Fruit fly (Drosophila melanogaster): Measurements from ENCODE around the gene Lcp65Ab1.
"Not testable (repeated sequence)": the region's sequence is repeated elsewhere in the genome, so short reads cannot be mapped to it uniquely, and the experiment has no call there.

The Lcp65Ab1 gene

DNA sequence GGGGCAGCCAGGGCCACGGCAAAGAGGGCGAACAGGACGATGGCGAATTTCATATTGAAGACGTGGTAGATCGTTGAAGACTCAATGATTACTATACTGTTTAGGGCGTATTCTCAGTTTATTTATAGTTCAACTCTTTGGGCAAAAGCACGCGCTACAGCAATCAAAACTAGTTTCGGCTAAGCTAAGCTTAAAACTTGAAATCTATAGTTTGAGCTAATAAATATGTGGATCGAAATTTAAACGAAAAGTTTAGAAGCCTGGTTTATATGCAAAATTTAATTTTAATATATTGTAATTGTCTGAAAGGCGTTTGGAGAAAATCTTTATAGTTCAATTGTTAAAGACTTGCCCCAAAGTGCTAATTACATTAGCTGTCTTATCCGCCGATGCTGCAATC, 1.5 kb upstream of the Lcp65Ab1 start, which contains the start of gene Cpr65Ax1:
Cpr65Ax1 (minus strand) TSS at position 101 of the 400 bp plus-strand sequence.
- TF ChIP-seq Ets98B (GFP tag; IDR thresholded peaks at IDR 0.05); CG8301 (tag; optimal IDR thresholded peaks at IDR 0.05); CG32121 (GFP tag; IDR thresholded peaks at IDR 0.05): not testable (repeated sequence)

DNA sequence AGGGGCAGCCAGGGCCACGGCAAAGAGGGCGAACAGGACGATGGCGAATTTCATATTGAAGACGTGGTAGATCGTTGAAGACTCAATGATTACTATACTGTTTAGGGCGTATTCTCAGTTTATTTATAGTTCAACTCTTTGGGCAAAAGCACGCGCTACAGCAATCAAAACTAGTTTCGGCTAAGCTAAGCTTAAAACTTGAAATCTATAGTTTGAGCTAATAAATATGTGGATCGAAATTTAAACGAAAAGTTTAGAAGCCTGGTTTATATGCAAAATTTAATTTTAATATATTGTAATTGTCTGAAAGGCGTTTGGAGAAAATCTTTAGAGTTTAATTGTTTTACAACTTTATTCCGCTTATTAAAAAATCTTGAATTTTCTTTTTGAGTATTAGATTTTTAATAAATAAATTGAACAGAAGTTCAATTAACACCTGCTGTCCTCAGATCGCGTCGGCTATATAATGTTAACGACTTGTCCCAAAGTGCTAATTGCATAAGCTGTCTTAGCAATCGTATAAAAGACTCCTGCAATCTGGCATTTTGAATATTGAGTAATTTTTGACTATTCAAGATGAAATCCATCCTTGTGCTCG, 1.5 kb downstream of the Lcp65Ab1 start, which contains the start of the genes Cpr65Ax2 and Lcp65Aa:
Cpr65Ax2 (minus strand) TSS at position 101 of the 598 bp plus-strand sequence.
Lcp65Aa (plus strand) TSS at position 548 of the 598 bp plus-strand sequence.
- not testable (repeated sequence) for TF ChIP-seq CG14655 (GFP tag; optimal IDR thresholded peaks at IDR 0.05); CG17806 (tag; optimal IDR thresholded peaks at IDR 0.05); CG8159 (tag; optimal IDR thresholded peaks at IDR 0.05)

DNA sequence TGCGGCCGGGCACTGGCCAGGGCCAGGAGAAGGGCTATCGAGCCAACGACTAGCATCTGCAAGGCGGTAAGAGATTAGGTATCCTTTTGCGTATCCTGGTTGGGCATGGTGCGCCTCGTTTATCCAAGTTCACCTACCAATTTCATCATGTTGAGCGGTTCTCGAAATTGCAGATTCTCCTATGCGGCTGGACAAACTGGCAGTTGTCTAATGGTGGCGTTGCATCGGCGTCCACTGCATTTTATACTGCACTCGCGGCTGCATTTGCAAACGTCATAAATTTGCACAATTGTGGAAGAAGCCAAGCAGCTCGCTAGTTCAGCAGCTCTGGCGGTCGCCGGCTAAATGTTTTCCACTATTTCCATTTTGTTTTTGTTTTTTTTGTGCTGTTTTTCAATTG, 3.2 kb downstream of the Lcp65Ab1 start, which contains the start of gene Acp65Aa:
Acp65Aa (minus strand) TSS at position 215 of the 400 bp plus-strand sequence.
- TF ChIP-seq CG12605 (GFP tag; IDR thresholded peaks at IDR 0.05) (no peak), D1 (tag; optimal IDR thresholded peaks at IDR 0.05) (no peak), CG13204 (GFP tag; optimal IDR thresholded peaks at IDR 0.05) (no peak), rn (GFP tag; IDR thresholded peaks at IDR 0.05) (no peak), CG8159 (tag; optimal IDR thresholded peaks at IDR 0.05) (no peak), Pif1B (GFP tag; optimal IDR thresholded peaks at IDR 0.05) (no peak), Pif1A (GFP tag; optimal IDR thresholded peaks at IDR 0.05) (no peak), CG8301 (tag; optimal IDR thresholded peaks at IDR 0.05) (no peak), gl (tag; optimal IDR thresholded peaks at IDR 0.05) (no peak), Ets98B (GFP tag; IDR thresholded peaks at IDR 0.05) (no peak)

DNA sequence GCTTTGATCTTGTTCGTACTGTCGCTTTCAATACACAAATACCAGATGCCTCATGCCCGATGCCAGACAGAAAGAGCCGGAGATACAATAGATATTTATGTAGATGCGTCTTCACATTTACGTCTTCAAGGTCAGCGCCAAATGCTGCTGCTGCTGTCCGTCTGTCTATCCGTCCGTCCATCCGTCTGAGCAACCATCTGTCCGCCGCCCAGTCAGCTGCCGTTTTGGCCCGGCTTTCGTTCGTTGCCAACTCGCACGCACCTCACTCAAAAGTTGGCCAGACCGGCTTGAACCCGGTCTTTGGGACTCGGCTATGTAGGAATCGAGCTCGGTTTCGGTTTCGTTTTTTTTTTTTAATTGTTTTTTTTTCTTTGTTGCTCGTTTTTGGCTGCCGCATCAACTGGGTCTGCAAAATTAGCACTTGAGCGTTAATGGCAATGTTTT, 5.6 kb downstream of the Lcp65Ab1 start:
- 0 out of 3 replicates have a peak, but pooled peaks have one; percentile 42 for TF ChIP-seq fd96Ca (GFP tag; IDR thresholded peaks at IDR 0.05)
- TF ChIP-seq CG9948 (tag; optimal IDR thresholded peaks at IDR 0.05): no peak
- peak; percentile 77 for TF ChIP-seq CG4496 (GFP tag; IDR thresholded peaks at IDR 0.05)
- TF ChIP-seq Pif1A (GFP tag; optimal IDR thresholded peaks at IDR 0.05): peak; percentile 81
- TF ChIP-seq EcR (GFP tag; optimal IDR thresholded peaks at IDR 0.05): peak; percentile 73
- TF ChIP-seq Pif1B (GFP tag; optimal IDR thresholded peaks at IDR 0.05): peak; percentile 71
- TF ChIP-seq CG13204 (GFP tag; optimal IDR thresholded peaks at IDR 0.05): peak; percentile 89
- peak; percentile 35 for TF ChIP-seq CG17806 (tag; optimal IDR thresholded peaks at IDR 0.05)
- TF ChIP-seq CG8159 (tag; optimal IDR thresholded peaks at IDR 0.05): peak; percentile 42
- TF ChIP-seq CG10348 (GFP tag; IDR thresholded peaks at IDR 0.05): no peak
- TF ChIP-seq gl (tag; optimal IDR thresholded peaks at IDR 0.05): peak; percentile 68
- TF ChIP-seq rn (GFP tag; IDR thresholded peaks at IDR 0.05): no peak
- TF ChIP-seq CG32121 (GFP tag; IDR thresholded peaks at IDR 0.05): peak; percentile 37; the same call in 1 of the 2 replicates
- TF ChIP-seq Ets98B (GFP tag; IDR thresholded peaks at IDR 0.05): peak; percentile 61; the same call in 1 of the 2 replicates
- TF ChIP-seq CG8301 (tag; optimal IDR thresholded peaks at IDR 0.05): no peak
- no peak for TF ChIP-seq CG14655 (GFP tag; optimal IDR thresholded peaks at IDR 0.05)
- TF ChIP-seq Snoo (tag; optimal IDR thresholded peaks at IDR 0.05): peak; percentile 43
- TF ChIP-seq D1 (tag; optimal IDR thresholded peaks at IDR 0.05): no peak
- peak; percentile 91 for TF ChIP-seq CG12605 (GFP tag; IDR thresholded peaks at IDR 0.05)
- peak; percentile 65 for TF ChIP-seq CG15710 (tag; optimal IDR thresholded peaks at IDR 0.05)
- TF ChIP-seq CG34367 (tag; optimal IDR thresholded peaks at IDR 0.05): peak; percentile 59

DNA sequence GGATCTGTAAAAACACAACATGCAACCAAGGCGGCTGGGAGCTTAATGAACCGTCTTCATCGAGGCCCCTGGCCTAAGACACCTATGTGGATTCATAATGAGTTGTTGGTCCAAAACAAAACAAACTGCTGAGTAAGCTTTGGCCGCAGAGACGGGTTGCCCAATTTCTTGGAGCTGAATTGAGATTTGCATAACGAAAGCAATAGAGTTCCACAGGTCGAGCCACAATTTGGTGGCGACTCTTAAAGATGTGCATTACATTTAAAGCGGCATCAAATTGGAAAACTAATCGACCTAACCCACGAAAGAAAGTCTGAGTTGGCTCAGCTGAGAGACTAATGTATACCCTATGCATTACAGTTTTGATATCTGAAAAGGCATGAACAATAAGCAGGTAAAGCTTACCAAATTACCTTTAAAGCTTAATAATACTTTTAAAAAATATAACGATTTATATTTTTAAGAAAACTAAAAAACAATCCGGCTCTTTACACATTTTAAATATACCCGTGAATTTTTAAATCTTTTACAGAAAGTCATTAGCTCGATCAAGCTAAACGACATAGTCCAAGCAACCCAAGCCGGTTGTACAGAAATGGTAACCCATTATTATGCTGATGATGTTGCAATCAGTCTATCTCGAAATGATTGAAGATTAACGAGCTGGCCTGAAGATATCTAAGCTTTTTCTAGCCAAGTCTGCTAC, 8.1 kb downstream of the Lcp65Ab1 start, which contains the start of gene CG13297:
CG13297 (minus strand) TSS at position 51 of the 706 bp plus-strand sequence.
- TF ChIP-seq CG12605 (GFP tag; IDR thresholded peaks at IDR 0.05) (no peak), CG13204 (GFP tag; optimal IDR thresholded peaks at IDR 0.05) (no peak), CG14655 (GFP tag; optimal IDR thresholded peaks at IDR 0.05) (no peak), CG15710 (tag; optimal IDR thresholded peaks at IDR 0.05) (no peak), CG10348 (GFP tag; IDR thresholded peaks at IDR 0.05) (no peak), CG8159 (tag; optimal IDR thresholded peaks at IDR 0.05) (no peak), CG34367 (tag; optimal IDR thresholded peaks at IDR 0.05) (no peak), Snoo (tag; optimal IDR thresholded peaks at IDR 0.05) (no peak), D1 (tag; optimal IDR thresholded peaks at IDR 0.05) (no peak), CG9948 (tag; optimal IDR thresholded peaks at IDR 0.05) (no peak), CG8301 (tag; optimal IDR thresholded peaks at IDR 0.05) (no peak)

DNA sequence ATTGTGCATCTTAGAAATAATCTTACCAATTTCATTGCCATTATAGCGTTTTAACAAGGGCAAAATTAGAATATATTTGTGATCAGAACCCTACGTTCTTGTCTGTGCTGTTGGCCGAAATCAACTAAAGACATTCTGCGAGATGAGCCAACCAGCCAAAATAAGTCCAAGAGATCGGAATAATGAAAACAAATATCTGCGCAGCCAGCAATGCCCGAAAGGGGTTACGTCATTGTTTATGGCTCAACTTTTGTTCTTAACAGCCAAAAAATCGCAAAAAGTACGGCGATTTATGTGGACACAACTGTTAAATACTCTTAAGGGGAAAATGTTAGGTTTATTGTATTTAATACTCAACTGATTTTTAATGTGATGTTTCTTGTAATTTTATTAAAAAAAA, 9.2 kb downstream of the Lcp65Ab1 start, which contains the start of gene Cpr65Ay:
Cpr65Ay (minus strand) TSS at position 101 of the 400 bp plus-strand sequence.
- TF ChIP-seq Snoo (tag; optimal IDR thresholded peaks at IDR 0.05) (no peak), Ets98B (GFP tag; IDR thresholded peaks at IDR 0.05) (no peak), CG32121 (GFP tag; IDR thresholded peaks at IDR 0.05) (no peak), Pif1B (GFP tag; optimal IDR thresholded peaks at IDR 0.05) (no peak), rn (GFP tag; IDR thresholded peaks at IDR 0.05) (no peak), CG8159 (tag; optimal IDR thresholded peaks at IDR 0.05) (no peak), Pif1A (GFP tag; optimal IDR thresholded peaks at IDR 0.05) (no peak), CG9948 (tag; optimal IDR thresholded peaks at IDR 0.05) (no peak), CG10348 (GFP tag; IDR thresholded peaks at IDR 0.05) (no peak), gl (tag; optimal IDR thresholded peaks at IDR 0.05) (no peak)

Measured in whole organism, pupa.